Worm (Caenorhabditis elegans) whole organism, midembryonic: ENCODE data around the gene T25D3.4.

Source experiments
- cog-1 ChIP-seq: sonication (generic microtip); optimal IDR thresholded peaks from 2 replicates; lab custom pipeline; 2016; ENCODE audit warnings: missing genetic modification characterization, missing compliant biosample characterization
- med-1 ChIP-seq: sonication (generic microtip); optimal IDR thresholded peaks from 2 replicates; lab custom pipeline; 2017; ENCODE audit warnings: missing genetic modification characterization, mild to moderate bottlenecking, missing compliant biosample characterization, antibody characterized with exemption, missing genetic modification reagents; ENCODE audit not compliant: insufficient read depth

DNA sequence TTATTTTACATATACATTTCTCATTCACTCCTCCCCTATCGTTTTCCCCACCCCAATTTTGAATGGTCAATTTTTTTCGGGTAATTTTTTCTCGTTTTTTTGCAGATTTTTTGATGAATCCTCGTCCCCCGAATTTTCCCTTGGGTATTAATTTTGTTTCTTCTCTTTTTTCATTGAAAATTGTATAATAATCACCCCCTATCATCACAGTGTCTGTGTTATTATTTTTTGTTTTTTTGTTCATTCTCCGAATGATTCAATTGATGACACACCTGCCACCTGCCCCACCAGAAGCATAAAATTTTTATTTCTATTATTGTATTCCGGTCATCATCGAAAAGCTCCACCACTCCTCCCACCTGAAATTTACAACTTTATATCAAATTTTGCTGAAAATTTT, 5.2 kb downstream of the T25D3.4 start, which contains the start of gene T25D3.3:
- TF ChIP-seq med-1 (GFP tag; lab: Kevin White, UChicago) (no peak), cog-1 (tag; lab: Kevin White, UChicago) (no peak)
